Worm (Caenorhabditis elegans): Measurements from ENCODE around the gene sel-13.

The sel-13 gene

ce11 chrIII:4708909-4709308 lies 8.9 kb upstream of the sel-13 start, which contains the start of gene T04A8.18:
T04A8.18 (plus strand) TSS chrIII:4709209.
- no peak for TF ChIP-seq him-1 (tag; optimal IDR thresholded peaks at IDR 0.05)
- TF ChIP-seq W03F9.2 (tag; optimal IDR thresholded peaks at IDR 0.05): no peak
- no peak for TF ChIP-seq dao-5 (tag; optimal IDR thresholded peaks at IDR 0.05)

ce11 chrIII:4706678-4707077 lies 6.7 kb upstream of the sel-13 start, which contains the start of gene T04A8.13:
T04A8.13 (plus strand) TSS chrIII:4706978.
- TF ChIP-seq dao-5 (tag; optimal IDR thresholded peaks at IDR 0.05) (no peak), W03F9.2 (tag; optimal IDR thresholded peaks at IDR 0.05) (no peak), him-1 (tag; optimal IDR thresholded peaks at IDR 0.05) (no peak)

DNA sequence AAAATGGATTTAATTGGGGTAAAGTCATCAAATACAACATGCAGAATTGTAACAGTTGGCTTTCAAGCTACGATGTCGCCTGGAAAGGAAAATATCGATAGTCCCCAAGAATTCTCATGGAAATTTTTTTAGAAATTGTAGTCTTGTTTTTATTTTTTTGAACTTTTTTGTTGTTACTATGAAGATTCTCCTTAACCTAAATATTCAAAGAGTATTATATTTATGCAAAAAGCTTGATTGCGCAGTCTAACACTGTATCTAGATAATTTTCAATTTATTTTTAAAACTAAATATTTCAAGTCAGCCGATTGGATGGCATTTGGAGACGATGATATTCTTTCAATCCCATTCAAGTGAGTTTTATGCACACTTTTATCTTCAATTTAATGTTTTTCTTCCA lies 5.2 kb upstream of the sel-13 start, which contains the start of gene pgap-2:
Gene pgap-2, plus strand, starts transcription at position 301 of the 400 bp plus-strand sequence.
- TF ChIP-seq dao-5 (tag; optimal IDR thresholded peaks at IDR 0.05) (no peak), W03F9.2 (tag; optimal IDR thresholded peaks at IDR 0.05) (no peak), him-1 (tag; optimal IDR thresholded peaks at IDR 0.05) (no peak)

ce11 chrIII:4703932-4704454 lies 4.0 kb upstream of the sel-13 start, which contains the start of the genes clp-2 and mrpl-16:
clp-2 (minus strand) TSS chrIII:4704025.
mrpl-16 (plus strand) TSS chrIII:4704404.
- TF ChIP-seq W03F9.2 (tag; optimal IDR thresholded peaks at IDR 0.05) (peak; percentile 35), dao-5 (tag; optimal IDR thresholded peaks at IDR 0.05) (no peak), him-1 (tag; optimal IDR thresholded peaks at IDR 0.05) (no peak)

ce11 chrIII:4697819-4698218 lies 2.2 kb downstream of the sel-13 start, which contains the start of gene dnj-18:
dnj-18 (plus strand) TSS chrIII:4698119.
- no peak for TF ChIP-seq W03F9.2 (tag; optimal IDR thresholded peaks at IDR 0.05)
- no peak for TF ChIP-seq dao-5 (tag; optimal IDR thresholded peaks at IDR 0.05)
- TF ChIP-seq him-1 (tag; optimal IDR thresholded peaks at IDR 0.05): no peak

DNA sequence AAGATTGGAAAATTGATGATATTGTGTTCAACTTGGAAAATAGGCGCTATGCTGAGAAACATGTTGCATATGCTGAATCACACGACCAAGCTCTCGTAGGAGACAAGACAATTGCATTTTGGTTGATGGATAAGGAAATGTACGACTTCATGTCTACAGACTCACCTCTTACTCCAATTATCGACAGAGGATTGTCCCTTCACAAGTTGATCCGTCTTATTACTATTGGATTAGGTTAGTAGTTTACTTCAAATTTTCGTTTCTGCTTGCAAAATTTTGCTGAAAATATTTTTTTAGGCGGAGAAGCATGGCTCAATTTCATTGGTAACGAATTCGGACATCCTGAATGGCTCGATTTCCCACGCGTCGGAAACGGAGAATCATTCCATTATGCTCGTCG lies 3.1 kb downstream of the sel-13 start:
- TF ChIP-seq him-1 (tag; optimal IDR thresholded peaks at IDR 0.05) (no peak), W03F9.2 (tag; optimal IDR thresholded peaks at IDR 0.05) (no peak), dao-5 (tag; optimal IDR thresholded peaks at IDR 0.05) (no peak)

DNA sequence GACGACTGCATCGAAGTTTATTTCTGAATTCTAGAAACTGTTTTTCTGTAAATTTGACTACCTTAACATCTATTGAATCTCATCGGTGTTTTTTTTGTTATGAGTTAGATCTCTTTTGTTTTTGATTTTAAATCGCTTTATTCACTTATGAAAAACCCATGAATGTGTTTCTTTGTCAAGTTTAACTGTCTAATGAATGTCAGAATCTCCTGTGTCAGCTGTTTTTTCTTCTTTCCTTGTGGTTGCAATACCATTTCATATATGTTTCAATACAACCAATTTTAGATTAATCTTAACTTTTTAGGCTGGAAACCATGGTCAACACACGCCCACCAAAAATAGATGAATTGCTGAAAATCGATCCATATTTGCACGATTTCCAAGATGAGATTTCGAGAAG lies 5.0 kb downstream of the sel-13 start, which contains the start of gene T04A8.7:
Gene T04A8.7, plus strand, starts transcription at position 301 of the 400 bp plus-strand sequence.
- TF ChIP-seq W03F9.2 (tag; optimal IDR thresholded peaks at IDR 0.05): no peak
- TF ChIP-seq him-1 (tag; optimal IDR thresholded peaks at IDR 0.05): no peak
- TF ChIP-seq dao-5 (tag; optimal IDR thresholded peaks at IDR 0.05): no peak

ce11 chrIII:4693695-4694094 lies 6.3 kb downstream of the sel-13 start, which contains the start of gene T04A8.8:
T04A8.8 (plus strand) TSS chrIII:4693995.
- no peak for TF ChIP-seq him-1 (tag; optimal IDR thresholded peaks at IDR 0.05)
- no peak for TF ChIP-seq W03F9.2 (tag; optimal IDR thresholded peaks at IDR 0.05)
- TF ChIP-seq dao-5 (tag; optimal IDR thresholded peaks at IDR 0.05): no peak

DNA sequence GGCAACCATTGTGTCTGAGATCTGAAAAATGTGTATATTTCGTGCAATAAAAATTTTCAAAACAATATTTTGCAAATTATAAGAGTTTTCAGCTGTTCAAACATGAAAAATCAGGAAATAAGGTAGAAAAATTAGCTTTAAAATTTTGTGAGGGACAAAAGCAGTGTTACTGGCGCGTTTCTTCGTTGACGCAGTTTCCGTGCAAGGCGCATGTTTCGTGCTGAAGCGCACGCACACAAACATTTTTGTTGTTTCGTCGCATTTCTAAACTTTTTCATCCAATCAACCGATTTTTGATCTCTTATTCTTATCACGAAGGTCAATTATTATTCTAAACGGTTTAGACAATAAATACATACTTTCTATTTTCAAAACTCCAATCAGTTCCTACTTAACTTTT lies 6.7 kb downstream of the sel-13 start, which contains the start of gene nifk-1:
Gene nifk-1, minus strand, starts transcription at position 27 of the 400 bp plus-strand sequence.
- TF ChIP-seq dao-5 (tag; optimal IDR thresholded peaks at IDR 0.05) (no peak), him-1 (tag; optimal IDR thresholded peaks at IDR 0.05) (no peak), W03F9.2 (tag; optimal IDR thresholded peaks at IDR 0.05) (peak; percentile 87)

DNA sequence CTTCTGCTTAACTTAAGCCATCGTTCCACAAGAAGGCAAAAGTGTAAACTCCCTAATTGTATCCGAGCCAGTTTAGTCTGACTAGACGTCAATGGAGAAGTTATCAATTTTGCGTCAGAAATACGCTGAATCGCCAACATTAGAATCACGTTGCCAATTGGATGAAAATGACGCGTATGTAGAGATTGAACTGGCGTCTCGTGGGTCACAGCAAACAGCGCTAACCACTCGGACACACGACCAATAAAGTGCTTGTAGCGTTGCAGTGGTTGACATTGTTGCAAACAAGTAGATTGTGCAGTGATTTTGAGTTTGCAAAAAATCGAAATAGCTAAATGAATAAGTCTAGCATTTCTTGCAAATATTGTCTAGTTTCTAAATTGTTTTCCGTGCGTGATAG lies 10.4 kb downstream of the sel-13 start:
- peak; percentile 36 for TF ChIP-seq W03F9.2 (tag; optimal IDR thresholded peaks at IDR 0.05)
- peak; percentile 84 for TF ChIP-seq dao-5 (tag; optimal IDR thresholded peaks at IDR 0.05)
- peak; percentile 63 for TF ChIP-seq him-1 (tag; optimal IDR thresholded peaks at IDR 0.05)

- TF ChIP-seq dao-5 (tag; optimal IDR thresholded peaks at IDR 0.05): no peak
- TF ChIP-seq him-1 (tag; optimal IDR thresholded peaks at IDR 0.05): no peak
- TF ChIP-seq W03F9.2 (tag; optimal IDR thresholded peaks at IDR 0.05): no peak
Measured at ce11 chrIII:4688965-4689364, 11.1 kb downstream of the sel-13 start, which contains the start of gene ppat-1. ppat-1 (plus strand) TSS chrIII:4689280.

DNA sequence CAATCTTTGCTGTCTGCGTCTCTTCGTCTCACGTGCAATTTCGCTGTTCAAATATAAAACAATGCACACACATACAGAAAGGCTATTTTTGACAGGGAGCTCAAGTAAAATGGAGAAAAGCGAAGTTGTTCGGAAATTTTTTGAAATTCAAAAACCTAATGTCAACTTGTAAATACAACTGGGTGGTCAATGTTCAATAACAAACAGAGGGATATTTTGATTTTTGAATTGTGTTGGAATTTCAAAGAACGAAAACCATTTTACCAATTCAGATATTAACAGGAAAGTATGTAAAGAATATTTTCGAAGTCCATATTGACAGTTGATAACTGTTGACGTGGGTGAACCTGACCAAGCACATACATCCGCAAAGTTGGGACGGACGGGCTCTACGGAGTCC lies 11.7 kb downstream of the sel-13 start, which contains the start of gene tag-243:
Gene tag-243, minus strand, starts transcription at position 101 of the 400 bp plus-strand sequence.
- no peak for TF ChIP-seq him-1 (tag; optimal IDR thresholded peaks at IDR 0.05)
- TF ChIP-seq W03F9.2 (tag; optimal IDR thresholded peaks at IDR 0.05): no peak
- TF ChIP-seq dao-5 (tag; optimal IDR thresholded peaks at IDR 0.05): no peak

DNA sequence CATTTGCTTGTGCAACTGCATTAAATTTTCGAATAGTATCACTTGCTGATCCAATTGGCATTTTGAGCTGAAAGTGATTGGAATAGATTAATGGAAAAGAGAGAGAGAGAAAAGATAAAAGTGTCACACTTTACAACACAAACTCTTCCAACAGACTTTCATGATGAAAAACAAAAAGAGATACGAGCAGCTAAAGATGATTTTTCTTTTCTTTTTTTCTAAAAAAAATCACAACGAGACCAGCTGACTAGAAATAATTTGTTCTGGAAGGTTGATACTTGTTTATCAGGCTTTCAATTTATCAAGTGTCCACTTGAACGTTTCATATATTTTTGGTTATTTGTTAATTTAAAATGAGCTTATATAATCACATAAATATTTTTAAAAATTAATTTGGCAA lies 12.9 kb downstream of the sel-13 start:
- TF ChIP-seq dao-5 (tag; optimal IDR thresholded peaks at IDR 0.05) (no peak), him-1 (tag; optimal IDR thresholded peaks at IDR 0.05) (no peak), W03F9.2 (tag; optimal IDR thresholded peaks at IDR 0.05) (no peak)

DNA sequence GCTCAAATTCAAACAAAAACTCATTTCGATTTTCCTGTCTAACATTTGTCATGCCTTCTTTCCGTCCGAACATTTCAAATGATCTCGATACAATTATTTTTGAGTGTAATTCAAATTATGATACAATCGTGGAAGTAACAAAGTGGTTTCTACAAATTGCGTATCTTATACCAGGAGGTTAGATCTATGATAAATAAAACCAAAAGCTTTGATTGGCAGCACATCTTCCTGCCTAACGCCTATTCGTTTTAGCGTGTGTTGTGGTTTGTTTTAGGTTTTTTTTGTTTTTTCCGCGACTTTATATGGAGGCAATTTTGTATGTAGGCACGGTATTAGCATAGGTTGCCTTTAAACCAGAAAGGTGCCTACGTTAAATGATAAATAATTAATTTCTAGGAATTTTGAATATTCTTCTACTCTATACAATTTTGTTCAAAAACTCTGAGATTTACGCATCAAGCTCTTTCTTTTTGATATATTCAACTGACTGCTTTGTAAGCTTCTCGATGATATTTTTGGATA lies 20.0 kb downstream of the sel-13 start, which contains the start of gene srg-11:
Gene srg-11, plus strand, starts transcription at position 51 of the 522 bp plus-strand sequence.
- TF ChIP-seq W03F9.2 (tag; optimal IDR thresholded peaks at IDR 0.05) (no peak), dao-5 (tag; optimal IDR thresholded peaks at IDR 0.05) (no peak), him-1 (tag; optimal IDR thresholded peaks at IDR 0.05) (no peak)
